Worm (Caenorhabditis elegans): ENCODE measurements around the gene adh-1.

The adh-1 gene

DNA sequence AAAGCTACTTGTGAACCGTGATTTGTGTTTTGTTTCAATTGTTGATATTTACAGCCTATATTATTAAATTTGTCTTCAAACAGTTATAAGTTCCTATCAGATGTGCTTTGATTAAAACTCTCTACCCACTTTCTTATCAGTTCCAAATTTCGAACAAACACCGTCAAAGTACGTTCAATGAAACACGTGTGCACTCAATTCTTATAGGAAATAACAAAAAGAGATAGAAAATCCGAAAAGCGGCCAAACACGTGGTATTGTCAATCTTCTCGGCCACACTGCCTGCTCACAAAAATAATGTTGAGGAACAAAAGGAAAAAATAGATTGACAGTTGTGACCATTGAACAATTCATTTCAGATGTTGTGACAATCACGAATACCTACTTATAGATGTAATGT, 2.1 kb upstream of the adh-1 start (continued):
- TF ChIP-seq nhr-85 (tag) (peak; percentile 90), egl-27 (tag; optimal IDR thresholded peaks at IDR 0.05) (no peak)

DNA sequence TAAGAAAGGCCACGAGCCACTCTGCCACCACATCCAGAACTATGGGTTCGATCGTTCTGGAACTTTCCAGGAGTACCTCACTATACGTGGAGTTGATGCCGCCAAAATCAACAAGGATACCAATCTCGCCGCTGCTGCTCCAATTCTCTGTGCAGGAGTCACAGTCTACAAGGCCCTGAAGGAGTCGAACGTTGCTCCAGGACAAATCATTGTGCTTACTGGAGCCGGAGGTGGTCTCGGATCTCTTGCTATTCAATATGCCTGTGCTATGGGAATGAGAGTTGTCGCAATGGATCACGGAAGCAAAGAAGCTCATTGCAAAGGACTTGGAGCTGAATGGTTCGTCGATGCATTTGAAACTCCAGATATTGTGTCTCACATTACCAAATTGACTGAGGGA, 608 bp downstream of the adh-1 start:
- TF ChIP-seq ama-1 (optimal IDR thresholded peaks at IDR 0.05) = peak; percentile 93
- peak; percentile 9 for TF ChIP-seq nhr-47 (tag; optimal IDR thresholded peaks at IDR 0.05)
- TF ChIP-seq sptf-1 (tag; optimal IDR thresholded peaks at IDR 0.05) = no peak
- no peak for TF ChIP-seq efl-1 (optimal IDR thresholded peaks at IDR 0.05)
- peak in 1 of 2 experiments; percentile 91 for TF ChIP-seq efl-1 (GFP tag; optimal IDR thresholded peaks at IDR 0.05 in 1 of 2)

DNA sequence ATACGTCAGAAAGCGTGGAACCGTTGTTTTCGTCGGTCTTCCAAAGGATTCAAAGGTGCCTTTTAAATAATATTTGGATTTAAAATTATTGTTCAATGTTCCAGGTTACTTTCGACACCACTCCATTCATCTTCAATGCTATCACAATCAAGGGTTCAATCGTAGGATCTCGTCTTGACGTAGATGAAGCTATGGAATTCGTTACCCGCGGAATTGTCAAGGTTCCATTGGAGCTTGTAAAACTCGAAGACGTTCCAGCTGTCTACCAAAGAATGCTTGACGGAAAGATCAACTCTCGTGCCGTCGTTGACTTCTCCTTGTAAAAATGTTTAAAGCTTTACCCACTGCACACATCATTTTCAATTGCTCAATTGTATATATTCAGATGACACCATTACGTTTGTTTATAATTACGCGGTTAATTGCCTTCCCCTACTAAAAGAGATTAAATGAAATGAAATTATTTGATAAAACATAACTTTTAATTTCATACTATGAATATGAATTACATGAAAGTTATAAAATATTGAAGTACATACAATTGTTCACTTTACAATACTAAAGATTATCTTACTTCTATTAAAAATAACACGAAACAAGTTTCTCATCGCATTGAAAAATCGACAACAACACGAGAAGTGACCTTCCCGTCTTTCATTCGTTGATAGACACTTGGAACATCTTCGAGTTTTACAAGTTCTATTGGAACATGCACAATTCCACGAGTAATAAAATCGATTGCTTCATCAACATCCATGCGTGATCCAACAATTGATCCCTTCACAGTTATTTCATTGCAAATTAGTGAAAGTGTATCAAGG, 1.3 kb downstream of the adh-1 start:
- TF ChIP-seq C04F5.9 (tag; optimal IDR thresholded peaks at IDR 0.05) (peak; percentile 44), nhr-28 (tag; optimal IDR thresholded peaks at IDR 0.05) (no peak), pax-3 (tag; optimal IDR thresholded peaks at IDR 0.05) (peak; percentile 50), nhr-47 (tag; optimal IDR thresholded peaks at IDR 0.05) (no peak), mdl-1 (tag; optimal IDR thresholded peaks at IDR 0.05) (no peak), irx-1 (tag; optimal IDR thresholded peaks at IDR 0.05) (peak; percentile 51), snu-23 (GFP tag; optimal IDR thresholded peaks at IDR 0.05) (peak; percentile 62), dpl-1 (GFP tag; optimal IDR thresholded peaks at IDR 0.05) (peak; percentile 12 to 37 (median 16)), vab-15 (tag; optimal IDR thresholded peaks at IDR 0.05) (no peak), blmp-1 (tag; optimal IDR thresholded peaks at IDR 0.05) (peak; percentile 11), efl-1 (optimal IDR thresholded peaks at IDR 0.05) (peak in 1 of 2 experiments; percentile 18), efl-1 (GFP tag; optimal IDR thresholded peaks at IDR 0.05 in 1 of 2) (peak in 1 of 2 experiments; percentile 93), C34B4.2 (tag; optimal IDR thresholded peaks at IDR 0.05) (no peak), aly-2 (tag; optimal IDR thresholded peaks at IDR 0.05) (peak; percentile 77), fkh-4 (tag; optimal IDR thresholded peaks at IDR 0.05; ENCODE audit: borderline replicate concordance) (no peak), lin-35 (GFP tag; optimal IDR thresholded peaks at IDR 0.05) (peak in 1 of 2 experiments; percentile 50), skn-1 (tag; optimal IDR thresholded peaks at IDR 0.05) (peak; percentile 7), nhr-90 (tag; optimal IDR thresholded peaks at IDR 0.05; ENCODE audit: poor library complexity) (peak; percentile 60), rnt-1 (tag; optimal IDR thresholded peaks at IDR 0.05) (peak; percentile 83), tbx-2 (tag; optimal IDR thresholded peaks at IDR 0.05) (peak; percentile 56), lsy-2 (tag; optimal IDR thresholded peaks at IDR 0.05) (peak in 1 of 2 experiments; percentile 54), snpc-4 (tag; optimal IDR thresholded peaks at IDR 0.05) (no peak), nhr-20 (tag; optimal IDR thresholded peaks at IDR 0.05) (peak; percentile 40), C16A3.4 (tag; optimal IDR thresholded peaks at IDR 0.05) (peak; percentile 61), elt-3 (tag; optimal IDR thresholded peaks at IDR 0.05) (peak in 1 of 6 experiments; percentile 3), ama-1 (optimal IDR thresholded peaks at IDR 0.05) (peak; percentile 94), sup-37 (GFP tag; optimal IDR thresholded peaks at IDR 0.05) (no peak), nhr-76 (tag; optimal IDR thresholded peaks at IDR 0.05) (no peak), dsc-1 (tag; optimal IDR thresholded peaks at IDR 0.05) (no peak), nhr-85 (tag) (peak; percentile 74), nhr-71 (tag; optimal IDR thresholded peaks at IDR 0.05) (peak; percentile 53), ceh-88 (GFP tag; IDR thresholded peaks at IDR 0.05) (peak; percentile 65), unc-86 (tag; optimal IDR thresholded peaks at IDR 0.05) (no peak), lir-3 (tag; optimal IDR thresholded peaks at IDR 0.05; ENCODE audit: poor library complexity) (peak; percentile 13), lin-14 (GFP tag; optimal IDR thresholded peaks at IDR 0.05) (peak; percentile 62), lin-39 (tag; optimal IDR thresholded peaks at IDR 0.05) (peak; percentile 40), unc-130 (tag; optimal IDR thresholded peaks at IDR 0.05) (no peak), nhr-19 (GFP tag; conservative IDR thresholded peaks at IDR 0.05) (peak; percentile 72)

All from whole organism, L1 larva.